Worm (Caenorhabditis elegans): Measurements from ENCODE around the gene ldb-1.

DNA sequence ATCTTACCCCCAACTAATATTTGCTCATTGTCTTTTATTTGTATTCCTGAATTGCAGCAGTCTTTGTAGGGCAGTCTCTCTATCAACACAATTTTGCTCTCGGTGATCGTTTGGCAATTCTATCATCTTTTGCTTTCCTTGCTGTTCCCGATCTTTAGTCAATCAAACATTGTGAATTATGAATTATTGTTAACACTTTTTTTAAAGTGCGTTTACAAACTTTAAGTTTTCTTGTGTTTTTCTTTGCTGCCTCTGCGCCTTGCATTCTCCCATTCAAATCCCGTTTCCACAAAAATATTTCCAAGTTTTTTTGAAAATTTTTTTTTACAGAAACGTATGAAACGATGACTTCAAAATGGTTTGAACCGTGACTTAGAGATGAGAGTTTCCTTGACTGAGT is 46.7 kb upstream of the ldb-1 start, which contains the start of gene ver-4:
- TF ChIP-seq lir-3 (tag; optimal IDR thresholded peaks at IDR 0.05; ENCODE audit: poor library complexity) (no peak), ztf-11 (tag; optimal IDR thresholded peaks at IDR 0.05) (no peak), aly-2 (tag; optimal IDR thresholded peaks at IDR 0.05) (no peak), ceh-82 (tag; optimal IDR thresholded peaks at IDR 0.05) (no peak), egl-13 (tag; optimal IDR thresholded peaks at IDR 0.05) (no peak), sox-4 (tag; optimal IDR thresholded peaks at IDR 0.05) (no peak), egl-27 (tag; optimal IDR thresholded peaks at IDR 0.05) (no peak)
